Worm (Caenorhabditis elegans) whole organism, L3 larva: ENCODE results near the gene C08E8.10.

ENCODE experiments used
- R02D3.7 ChIP-seq: fragments of 150-350 bp; optimal IDR thresholded peaks from 2 replicates; lab custom pipeline; 2014; ENCODE audit warnings: missing biosample characterization, missing genetic modification characterization
- aly-2 ChIP-seq: fragments of 150-350 bp; optimal IDR thresholded peaks from 2 replicates; lab custom pipeline; 2014; ENCODE audit warnings: missing biosample characterization, missing genetic modification characterization
- ama-1 ChIP-seq: fragments of 150-350 bp; optimal IDR thresholded peaks from 2 replicates; lab custom pipeline; 2018
- ceh-16 ChIP-seq: sonication (generic microtip); optimal IDR thresholded peaks from 2 replicates; lab custom pipeline; 2017; ENCODE audit warnings: missing biosample characterization, missing genetic modification characterization
- ceh-28 ChIP-seq: fragments of 150-350 bp; optimal IDR thresholded peaks from 2 replicates; lab custom pipeline; 2014; ENCODE audit warnings: missing biosample characterization, missing genetic modification reagents, missing genetic modification characterization
- ceh-9 ChIP-seq: sonication (generic microtip); optimal IDR thresholded peaks from 2 replicates; lab custom pipeline; 2018; ENCODE audit warnings: missing biosample characterization, missing genetic modification characterization
- daf-12 ChIP-seq: fragments of 150-350 bp; optimal IDR thresholded peaks from 2 replicates; lab custom pipeline; 2014; ENCODE audit warnings: missing biosample characterization, missing genetic modification reagents, missing genetic modification characterization
- egl-27 ChIP-seq: sonication (generic microtip); optimal IDR thresholded peaks from 4 replicates; lab custom pipeline; 2017; ENCODE audit warnings: missing biosample characterization, missing genetic modification reagents, missing genetic modification characterization
- elt-2 ChIP-seq: sonication (generic microtip); optimal IDR thresholded peaks from 2 replicates; lab custom pipeline; 2016; ENCODE audit warnings: missing genetic modification reagents, mild to moderate bottlenecking, missing genetic modification characterization, missing compliant biosample characterization
- elt-3 ChIP-seq, 3 experiments: fragments of 150-350 bp in 1 of 3; sonication (generic microtip) in 2 of 3; optimal IDR thresholded peaks; 2 replicates in 2 of 3; 4 replicates in 1 of 3; lab custom pipeline; 2014 to 2017; ENCODE audit warnings: missing biosample characterization in 3 of 3, missing genetic modification characterization in 3 of 3
- eor-1 ChIP-seq, 2 experiments: fragments of 150-350 bp; optimal IDR thresholded peaks; 2 replicates each; lab custom pipeline; 2014 to 2018; ENCODE audit warnings: missing biosample characterization in 2 of 2, missing genetic modification characterization in 2 of 2
- fkh-10 ChIP-seq: sonication (generic microtip); optimal IDR thresholded peaks from 2 replicates; lab custom pipeline; 2017; ENCODE audit warnings: missing biosample characterization, missing genetic modification reagents, missing genetic modification characterization
- fkh-2 ChIP-seq: fragments of 150-350 bp; optimal IDR thresholded peaks from 2 replicates; lab custom pipeline; 2014; ENCODE audit warnings: missing biosample characterization, missing genetic modification reagents, missing genetic modification characterization
- fos-1 ChIP-seq: fragments of 150-350 bp; optimal IDR thresholded peaks from 2 replicates; lab custom pipeline; 2014; ENCODE audit warnings: missing biosample characterization, missing genetic modification characterization
- hmg-11 ChIP-seq: sonication (generic microtip); optimal IDR thresholded peaks from 2 replicates; lab custom pipeline; 2016; ENCODE audit warnings: missing genetic modification characterization, missing compliant biosample characterization
- jun-1 ChIP-seq: fragments of 150-350 bp; optimal IDR thresholded peaks from 2 replicates; lab custom pipeline; 2014; ENCODE audit warnings: missing biosample characterization, missing genetic modification reagents, missing genetic modification characterization
- lin-15B ChIP-seq: fragments of 150-350 bp; optimal IDR thresholded peaks from 2 replicates; lab custom pipeline; 2014; ENCODE audit warnings: missing biosample characterization, missing genetic modification characterization
- lin-39 ChIP-seq: fragments of 150-350 bp; optimal IDR thresholded peaks from 2 replicates; lab custom pipeline; 2018; ENCODE audit warnings: missing biosample characterization, missing genetic modification reagents, missing genetic modification characterization
- lsy-12 ChIP-seq: sonication (generic microtip); optimal IDR thresholded peaks from 2 replicates; lab custom pipeline; 2016; ENCODE audit warnings: mild to moderate bottlenecking, missing genetic modification characterization, missing compliant biosample characterization
- mml-1 ChIP-seq: fragments of 150-350 bp; sonication (generic microtip); optimal IDR thresholded peaks from 3 replicates; lab custom pipeline; 2014; ENCODE audit warnings: missing biosample characterization, missing genetic modification characterization
- nhr-11 ChIP-seq: fragments of 150-350 bp; optimal IDR thresholded peaks from 2 replicates; lab custom pipeline; 2014; ENCODE audit warnings: missing biosample characterization, missing genetic modification characterization
- nhr-23 ChIP-seq: fragments of 150-350 bp; optimal IDR thresholded peaks from 2 replicates; lab custom pipeline; 2014; ENCODE audit warnings: missing biosample characterization, missing genetic modification reagents, missing genetic modification characterization
- nhr-237 ChIP-seq: fragments of 150-350 bp; optimal IDR thresholded peaks from 2 replicates; lab custom pipeline; 2014; ENCODE audit warnings: missing biosample characterization, missing genetic modification characterization
- nhr-25 ChIP-seq: sonication (generic microtip); optimal IDR thresholded peaks from 2 replicates; lab custom pipeline; 2017; ENCODE audit warnings: missing biosample characterization, missing genetic modification characterization
- nhr-28 ChIP-seq: fragments of 150-350 bp; optimal IDR thresholded peaks from 2 replicates; lab custom pipeline; 2014; ENCODE audit warnings: missing biosample characterization, missing genetic modification characterization
- nhr-43 ChIP-seq: sonication (generic microtip); optimal IDR thresholded peaks from 2 replicates; lab custom pipeline; 2016; ENCODE audit warnings: mild to moderate bottlenecking, missing genetic modification characterization, missing compliant biosample characterization; ENCODE audit not compliant: poor library complexity, severe bottlenecking
- nhr-67 ChIP-seq: fragments of 150-350 bp; optimal IDR thresholded peaks from 2 replicates; lab custom pipeline; 2014; ENCODE audit warnings: missing biosample characterization, missing genetic modification characterization
- nhr-76 ChIP-seq: fragments of 150-350 bp; sonication (generic microtip); optimal IDR thresholded peaks from 5 replicates; lab custom pipeline; 2014; ENCODE audit warnings: missing biosample characterization, missing genetic modification characterization
- nhr-77 ChIP-seq: fragments of 150-350 bp; optimal IDR thresholded peaks from 2 replicates; lab custom pipeline; 2014; ENCODE audit warnings: missing biosample characterization, missing genetic modification characterization
- pha-4 ChIP-seq: fragments of 150-350 bp; optimal IDR thresholded peaks from 2 replicates; lab custom pipeline; 2014; ENCODE audit warnings: missing biosample characterization, missing genetic modification reagents, missing genetic modification characterization
- pqm-1 ChIP-seq: fragments of 150-350 bp; optimal IDR thresholded peaks from 2 replicates; lab custom pipeline; 2017; ENCODE audit warnings: missing biosample characterization, missing genetic modification characterization, inconsistent platforms
- skn-1 ChIP-seq: fragments of 150-350 bp; optimal IDR thresholded peaks from 2 replicates; lab custom pipeline; 2014; ENCODE audit warnings: missing biosample characterization, missing genetic modification characterization
- snpc-4 ChIP-seq: fragments of 150-350 bp; optimal IDR thresholded peaks from 2 replicates; lab custom pipeline; 2014; ENCODE audit warnings: missing biosample characterization, missing genetic modification characterization
- unc-62 ChIP-seq: fragments of 150-350 bp; sonication (generic microtip); optimal IDR thresholded peaks from 4 replicates; lab custom pipeline; 2014; ENCODE audit warnings: missing biosample characterization, missing genetic modification reagents, missing genetic modification characterization
- ztf-11 ChIP-seq: fragments of 150-350 bp; optimal IDR thresholded peaks from 2 replicates; lab custom pipeline; 2014; ENCODE audit warnings: missing biosample characterization, missing genetic modification characterization

The C08E8.10 gene

DNA sequence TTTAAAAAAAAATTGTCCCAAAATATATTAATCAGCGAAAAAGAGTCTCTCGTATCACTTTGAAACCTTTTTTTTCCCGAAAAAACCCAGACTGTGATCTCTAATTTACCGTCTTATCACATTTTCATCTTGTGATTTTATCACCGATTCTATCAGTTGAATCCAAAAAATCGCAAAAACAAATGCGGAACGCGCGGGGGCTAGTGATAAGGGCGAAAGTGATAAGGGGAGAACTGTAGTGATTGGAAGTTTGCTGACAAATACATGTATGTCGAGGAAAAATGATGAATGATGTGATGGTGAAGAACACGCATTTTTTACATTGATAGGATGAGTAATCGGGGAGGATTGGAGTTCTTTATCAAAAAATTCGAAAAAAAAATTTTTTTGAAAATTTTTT, 6.4 kb upstream of the C08E8.10 start:
- peak; percentile 88 for TF ChIP-seq egl-27 (tag; lab: Kevin White, UChicago)
- TF ChIP-seq nhr-237, result no peak
- peak; percentile 68 to 96 (median 94) for TF ChIP-seq elt-3 (tag; optimal IDR thresholded peaks at IDR 0.05; lab: Kevin White, UChicago)
- no peak for TF ChIP-seq eor-1 (tag; optimal IDR thresholded peaks at IDR 0.05; lab: Kevin White, UChicago)
- TF ChIP-seq pqm-1, result peak; percentile 100
- no peak for TF ChIP-seq fkh-2 (tag; lab: Kevin White, UChicago)
- peak; percentile 98 for TF ChIP-seq jun-1 (tag; lab: Kevin White, UChicago)
- peak; percentile 100 for TF ChIP-seq elt-2 (tag; lab: Kevin White, UChicago)
- TF ChIP-seq ceh-9 (tag; lab: Kevin White, UChicago), result no peak
- TF ChIP-seq unc-62 (GFP tag; lab: Kevin White, UChicago), result no peak
- TF ChIP-seq nhr-43 (tag; lab: Kevin White, UChicago), result peak; percentile 75
- no peak for TF ChIP-seq lsy-12 (tag; lab: Kevin White, UChicago)
- TF ChIP-seq fos-1 (tag; lab: Kevin White, UChicago), result peak; percentile 81
- no peak for TF ChIP-seq nhr-67 (tag; lab: Kevin White, UChicago)
- no peak for TF ChIP-seq ztf-11 (tag; lab: Kevin White, UChicago)
- peak; percentile 34 for TF ChIP-seq skn-1
- no peak for TF ChIP-seq nhr-76 (tag; lab: Kevin White, UChicago)
- peak; percentile 55 for TF ChIP-seq pha-4 (tag; lab: Kevin White, UChicago)
- TF ChIP-seq ceh-28 (tag; lab: Kevin White, UChicago), result peak; percentile 44
- TF ChIP-seq daf-12 (tag; lab: Kevin White, UChicago), result no peak
- peak; percentile 57 for TF ChIP-seq nhr-23 (tag; lab: Kevin White, UChicago)

DNA sequence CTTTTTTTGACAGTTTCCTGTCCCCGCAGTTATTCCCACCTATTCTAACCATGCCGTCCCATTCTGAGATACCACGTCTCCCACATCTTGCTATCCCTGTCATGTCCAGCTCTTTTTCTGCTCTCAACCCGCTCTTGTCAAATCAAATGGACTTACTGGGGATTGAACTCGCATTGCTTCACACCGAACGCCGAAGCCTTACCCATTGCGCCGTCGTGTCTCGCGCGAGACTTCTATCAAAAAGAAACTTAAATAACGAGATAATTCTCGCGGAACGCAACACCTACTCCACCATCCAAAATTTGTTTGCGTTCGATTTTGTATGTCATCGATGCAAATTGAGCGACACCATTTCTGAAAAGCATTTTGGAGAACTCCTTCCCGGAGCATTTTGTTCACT, 4.5 kb upstream of the C08E8.10 start:
- TF ChIP-seq ceh-9 (tag; lab: Kevin White, UChicago), result no peak
- TF ChIP-seq ama-1 (lab: Kevin White, UChicago), result no peak
- no peak for TF ChIP-seq pqm-1

DNA sequence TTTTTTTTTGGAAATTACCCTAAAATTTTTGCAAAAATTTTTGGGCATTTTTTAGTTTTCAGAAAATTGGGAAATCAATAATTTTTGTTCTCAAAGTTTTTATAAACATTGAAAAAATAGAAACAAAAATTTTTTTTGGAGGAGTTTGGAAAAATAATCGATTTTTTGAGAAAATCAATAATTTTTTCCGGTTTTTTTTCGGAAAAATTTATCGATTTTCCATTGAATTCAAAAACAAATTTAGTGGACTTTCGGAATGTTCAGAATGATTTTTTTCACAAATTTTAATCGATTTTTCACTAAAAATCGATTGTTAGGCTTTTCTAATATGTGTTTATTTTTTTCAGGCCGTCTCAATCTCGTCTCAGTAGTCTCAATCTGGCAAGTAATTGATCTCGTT, 2.1 kb downstream of the C08E8.10 start:
- no peak for TF ChIP-seq fkh-2 (tag; lab: Kevin White, UChicago)
- peak; percentile 57 for TF ChIP-seq ceh-28 (tag; lab: Kevin White, UChicago)

DNA sequence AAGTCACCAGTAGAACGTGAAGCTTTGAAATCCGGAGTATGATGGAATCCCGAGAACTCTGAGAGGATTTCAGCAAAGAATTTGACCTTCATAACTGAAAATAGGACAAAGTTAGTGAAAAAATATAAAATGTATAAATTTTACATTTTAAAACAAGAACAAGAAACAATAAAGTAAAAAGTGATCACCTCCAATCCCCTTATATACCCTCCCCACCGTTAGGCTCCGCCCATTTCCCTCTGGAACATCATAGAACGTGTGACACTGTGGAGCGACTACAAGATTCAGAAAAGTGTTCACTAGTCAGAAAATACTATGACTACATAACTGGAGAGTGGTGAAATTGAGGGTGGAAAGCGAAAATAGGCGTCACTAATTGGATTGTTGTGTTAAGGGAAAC, 8.6 kb downstream of the C08E8.10 start, which contains the start of gene B0462.4:
TSS of gene B0462.4 (minus strand) at position 101 of the 400 bp plus-strand sequence.
- TF ChIP-seq fkh-10 (no peak), unc-62 (GFP tag; lab: Kevin White, UChicago) (no peak), ceh-9 (tag; lab: Kevin White, UChicago) (no peak), ceh-16 (tag; lab: Kevin White, UChicago) (no peak), pha-4 (tag; lab: Kevin White, UChicago) (no peak)
- TF ChIP-seq, all 47 proteins: peak for 0

DNA sequence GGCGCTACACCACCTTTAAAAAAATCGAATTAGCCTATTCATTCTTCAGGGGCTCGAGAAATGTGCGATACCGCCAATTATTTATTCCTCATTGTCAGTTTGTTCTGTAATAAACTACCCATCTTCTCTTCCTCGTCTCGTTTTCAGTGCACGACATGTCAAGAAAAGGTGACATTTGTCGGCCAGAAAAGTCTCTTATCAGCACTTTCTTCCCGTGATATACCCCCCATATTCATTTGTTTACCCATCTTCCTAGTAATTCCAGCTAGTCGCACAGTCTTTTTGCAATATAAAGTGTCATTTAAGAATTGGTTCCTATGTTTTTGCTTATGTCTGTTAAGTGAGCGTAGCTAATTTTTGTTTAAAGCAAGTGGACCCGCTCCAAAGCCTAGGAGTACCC, 15.2 kb downstream of the C08E8.10 start:
- TF ChIP-seq aly-2, result no peak
- no peak for TF ChIP-seq lin-39 (tag; lab: Kevin White, UChicago)
- no peak for TF ChIP-seq lin-15B (tag; lab: Kevin White, UChicago)
- TF ChIP-seq fos-1 (tag; lab: Kevin White, UChicago), result no peak
- peak; percentile 9 for TF ChIP-seq pha-4 (tag; lab: Kevin White, UChicago)
- TF ChIP-seq mml-1 (tag; lab: Kevin White, UChicago), result no peak
- TF ChIP-seq R02D3.7 (tag; lab: Kevin White, UChicago), result no peak
- TF ChIP-seq jun-1 (tag; lab: Kevin White, UChicago), result peak; percentile 51
- TF ChIP-seq pqm-1, result peak; percentile 15
- TF ChIP-seq nhr-237, result no peak
- no peak for TF ChIP-seq nhr-11 (tag; lab: Kevin White, UChicago)
- TF ChIP-seq egl-27 (tag; lab: Kevin White, UChicago), result no peak
- TF ChIP-seq nhr-25 (tag; lab: Kevin White, UChicago), result no peak
- no peak for TF ChIP-seq hmg-11
- TF ChIP-seq ztf-11 (tag; lab: Kevin White, UChicago), result no peak
- TF ChIP-seq nhr-28, result no peak
- TF ChIP-seq unc-62 (GFP tag; lab: Kevin White, UChicago), result no peak
- TF ChIP-seq nhr-77 (tag; lab: Kevin White, UChicago), result no peak
- TF ChIP-seq nhr-23 (tag; lab: Kevin White, UChicago), result no peak
- TF ChIP-seq elt-2 (tag; lab: Kevin White, UChicago), result peak; percentile 73
- TF ChIP-seq snpc-4 (tag; lab: Kevin White, UChicago), result no peak
